Worm (Caenorhabditis elegans): Measurements from ENCODE around the gene F46H5.4.

DNA sequence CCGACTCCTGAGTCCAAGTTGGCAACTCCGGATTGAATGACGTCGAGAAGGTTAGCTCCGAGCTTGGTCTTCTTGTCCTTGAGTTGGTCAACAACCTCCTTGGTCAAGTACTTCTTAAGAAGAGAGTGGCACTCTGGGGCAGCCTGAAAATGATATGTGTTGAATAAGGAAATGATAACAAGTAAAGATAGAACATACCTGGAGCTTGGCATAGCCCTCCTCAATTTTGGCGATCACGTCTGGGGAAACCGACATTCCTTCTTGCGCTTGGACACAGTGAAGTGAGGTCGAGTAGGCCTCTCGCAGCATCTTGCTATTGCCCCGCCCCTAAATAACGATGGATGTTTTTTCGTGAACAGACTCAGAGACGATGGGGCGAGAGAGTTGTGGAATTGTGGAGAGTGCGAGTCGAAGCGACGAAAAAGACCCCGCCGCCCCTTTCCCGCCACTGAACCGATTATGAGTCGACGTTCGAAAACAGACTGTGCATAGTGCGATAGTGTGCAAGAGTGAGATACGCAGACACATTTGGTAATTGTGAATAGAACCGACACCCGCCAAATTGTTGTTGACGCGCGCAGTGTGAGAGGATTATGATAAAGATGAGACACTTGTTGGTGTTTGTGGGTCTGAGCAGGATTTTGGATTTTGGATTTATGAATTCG is 22.1 kb downstream of the F46H5.4 start:
- TF ChIP-seq ceh-83 (GFP tag; optimal IDR thresholded peaks at IDR 0.05) (no peak), unc-39 (tag; optimal IDR thresholded peaks at IDR 0.05) (no peak), snpc-4 (tag; optimal IDR thresholded peaks at IDR 0.05) (no peak), nhr-237 (tag; optimal IDR thresholded peaks at IDR 0.05) (no peak), unc-62 (GFP tag; optimal IDR thresholded peaks at IDR 0.05) (no peak), nhr-12 (tag; optimal IDR thresholded peaks at IDR 0.05) (no peak), blmp-1 (tag; optimal IDR thresholded peaks at IDR 0.05) (no peak), pha-4 (tag; optimal IDR thresholded peaks at IDR 0.05) (no peak), elt-1 (tag; optimal IDR thresholded peaks at IDR 0.05; ENCODE audit: borderline replicate concordance, insufficient read depth) (no peak), sem-2 (GFP tag; optimal IDR thresholded peaks at IDR 0.05) (no peak)
